Worm (Caenorhabditis elegans) whole organism, L3 larva: Measurements from ENCODE around the gene Y54F10AR.2.
A peak's percentile ranks its signal among the peaks of the same experiment; 100 is the strongest.

Experiments
- ZK546.5 ChIP-seq: sonication (generic microtip); optimal IDR thresholded peaks from 2 replicates; lab custom pipeline; 2017; ENCODE audit warnings: missing biosample characterization, missing genetic modification characterization
- ama-1 ChIP-seq: fragments of 150-350 bp; optimal IDR thresholded peaks from 2 replicates; lab custom pipeline; 2018
- ceh-16 ChIP-seq: sonication (generic microtip); optimal IDR thresholded peaks from 2 replicates; lab custom pipeline; 2017; ENCODE audit warnings: missing biosample characterization, missing genetic modification characterization
- jun-1 ChIP-seq: fragments of 150-350 bp; optimal IDR thresholded peaks from 2 replicates; lab custom pipeline; 2014; ENCODE audit warnings: missing biosample characterization, missing genetic modification reagents, missing genetic modification characterization
- lin-39 ChIP-seq: fragments of 150-350 bp; optimal IDR thresholded peaks from 2 replicates; lab custom pipeline; 2018; ENCODE audit warnings: missing biosample characterization, missing genetic modification reagents, missing genetic modification characterization
- nhr-25 ChIP-seq: sonication (generic microtip); optimal IDR thresholded peaks from 2 replicates; lab custom pipeline; 2017; ENCODE audit warnings: missing biosample characterization, missing genetic modification characterization
- nhr-28 ChIP-seq: fragments of 150-350 bp; optimal IDR thresholded peaks from 2 replicates; lab custom pipeline; 2014; ENCODE audit warnings: missing biosample characterization, missing genetic modification characterization
- pha-4 ChIP-seq: fragments of 150-350 bp; optimal IDR thresholded peaks from 2 replicates; lab custom pipeline; 2014; ENCODE audit warnings: missing biosample characterization, missing genetic modification reagents, missing genetic modification characterization
- snpc-4 ChIP-seq: fragments of 150-350 bp; optimal IDR thresholded peaks from 2 replicates; lab custom pipeline; 2014; ENCODE audit warnings: missing biosample characterization, missing genetic modification characterization
- ztf-11 ChIP-seq: fragments of 150-350 bp; optimal IDR thresholded peaks from 2 replicates; lab custom pipeline; 2014; ENCODE audit warnings: missing biosample characterization, missing genetic modification characterization

ce11 chrIII:2532716-2533115 lies 38.6 kb downstream of the Y54F10AR.2 start:
- TF ChIP-seq ZK546.5 (tag; lab: Kevin White, UChicago) = no peak
- TF ChIP-seq ceh-16 (tag; lab: Kevin White, UChicago) = no peak
- no peak for TF ChIP-seq ztf-11 (tag; lab: Kevin White, UChicago)
- TF ChIP-seq ama-1 (lab: Kevin White, UChicago) = no peak
- no peak for TF ChIP-seq nhr-25 (tag; lab: Kevin White, UChicago)
- TF ChIP-seq snpc-4 (tag; lab: Kevin White, UChicago) = no peak
- TF ChIP-seq jun-1 = no peak
- TF ChIP-seq pha-4 (tag; lab: Kevin White, UChicago) = no peak
- no peak for TF ChIP-seq nhr-28 (tag; lab: Kevin White, UChicago)
- TF ChIP-seq lin-39 (tag; lab: Kevin White, UChicago) = peak; percentile 15
